Worm (Caenorhabditis elegans) whole organism, L3 larva: Measurements from ENCODE around the gene T02G5.15.

Experiments used
- ama-1 ChIP-seq: fragments of 150-350 bp; optimal IDR thresholded peaks from 2 replicates; lab custom pipeline; 2018
- hmg-11 ChIP-seq: sonication (generic microtip); optimal IDR thresholded peaks from 2 replicates; lab custom pipeline; 2016; ENCODE audit warnings: missing genetic modification characterization, missing compliant biosample characterization
- mdl-1 ChIP-seq: fragments of 150-350 bp; optimal IDR thresholded peaks from 2 replicates; lab custom pipeline; 2014; ENCODE audit warnings: missing biosample characterization, missing genetic modification characterization
- mml-1 ChIP-seq: fragments of 150-350 bp; sonication (generic microtip); optimal IDR thresholded peaks from 3 replicates; lab custom pipeline; 2014; ENCODE audit warnings: missing biosample characterization, missing genetic modification characterization
- nhr-11 ChIP-seq: fragments of 150-350 bp; optimal IDR thresholded peaks from 2 replicates; lab custom pipeline; 2014; ENCODE audit warnings: missing biosample characterization, missing genetic modification characterization
- nhr-23 ChIP-seq: fragments of 150-350 bp; optimal IDR thresholded peaks from 2 replicates; lab custom pipeline; 2014; ENCODE audit warnings: missing biosample characterization, missing genetic modification reagents, missing genetic modification characterization
- nhr-28 ChIP-seq: fragments of 150-350 bp; optimal IDR thresholded peaks from 2 replicates; lab custom pipeline; 2014; ENCODE audit warnings: missing biosample characterization, missing genetic modification characterization
- nhr-76 ChIP-seq: fragments of 150-350 bp; sonication (generic microtip); optimal IDR thresholded peaks from 5 replicates; lab custom pipeline; 2014; ENCODE audit warnings: missing biosample characterization, missing genetic modification characterization

- no peak for TF ChIP-seq nhr-28 (tag; lab: Kevin White, UChicago)
- TF ChIP-seq nhr-11 (tag; lab: Kevin White, UChicago) = no peak
- no peak for TF ChIP-seq nhr-76 (tag; lab: Kevin White, UChicago)
- TF ChIP-seq mml-1 (tag; lab: Kevin White, UChicago) = no peak
- no peak for TF ChIP-seq nhr-23
- TF ChIP-seq hmg-11 (tag; lab: Kevin White, UChicago) = no peak
- no peak for TF ChIP-seq mdl-1 (tag; lab: Kevin White, UChicago)
- TF ChIP-seq ama-1 = no peak
Observed at ce11 chrII:7056328-7056727, 27.8 kb upstream of the T02G5.15 start.
